Fruit fly (Drosophila melanogaster) whole organism, embryonic: ENCODE measurements around the gene MstProx.

Source experiments
- Asciz ChIP-seq: fragments of 200-800 bp; sonication (Bioruptor generic); optimal IDR thresholded peaks from 2 replicates; lab custom pipeline; 2017; ENCODE audit warnings: missing biosample characterization, mild to moderate bottlenecking, missing genetic modification characterization, missing genetic modification reagents
- CG17912 ChIP-seq: fragments of 200-800 bp; sonication (Bioruptor generic); optimal IDR thresholded peaks from 2 replicates; lab custom pipeline; 2018; ENCODE audit warnings: missing biosample characterization, mild to moderate bottlenecking, missing genetic modification characterization
- CG3163 ChIP-seq: fragments of 200-800 bp; sonication (Bioruptor generic); optimal IDR thresholded peaks from 3 replicates; lab custom pipeline; 2016; ENCODE audit warnings: missing biosample characterization, missing genetic modification characterization
- CG6854 ChIP-seq: fragments of 200-800 bp; sonication (Bioruptor generic); optimal IDR thresholded peaks from 3 replicates; lab custom pipeline; 2017; ENCODE audit warnings: missing biosample characterization, mild to moderate bottlenecking, missing genetic modification characterization
- CG9876 ChIP-seq: fragments of 200-800 bp; sonication (Bioruptor generic); optimal IDR thresholded peaks from 2 replicates; lab custom pipeline; 2016; ENCODE audit warnings: missing biosample characterization, missing genetic modification characterization
- Mes4 ChIP-seq: fragments of 200-800 bp; sonication (Bioruptor generic); optimal IDR thresholded peaks from 2 replicates; lab custom pipeline; 2016; ENCODE audit warnings: missing biosample characterization, missing genetic modification characterization
- NC2β ChIP-seq: fragments of 200-800 bp; sonication (Bioruptor generic); optimal IDR thresholded peaks from 2 replicates; lab custom pipeline; 2016; ENCODE audit warnings: missing biosample characterization, missing genetic modification characterization
- Tbp ChIP-seq: fragments of >200 bp; optimal IDR thresholded peaks from 2 replicates; lab custom pipeline; 2018; ENCODE audit warnings: missing biosample characterization, missing genetic modification characterization
- bab2 ChIP-seq: fragments of 200-800 bp; sonication (Bioruptor generic); optimal IDR thresholded peaks from 2 replicates; lab custom pipeline; 2016; ENCODE audit warnings: missing biosample characterization, missing genetic modification characterization
- dysf ChIP-seq: fragments of 200-800 bp; sonication (Bioruptor generic); IDR thresholded peaks from 3 replicates; pipeline ENCODE4 v1.3.6; 2022; ENCODE audit warnings: missing biosample characterization, missing genetic modification characterization
- insv ChIP-seq, 2 experiments: fragments of 200-800 bp; sonication (Bioruptor generic); optimal IDR thresholded peaks; 3 replicates each; lab custom pipeline; 2016 to 2018; ENCODE audit warnings: missing biosample characterization in 2 of 2, missing genetic modification characterization in 2 of 2
- kay ChIP-seq: fragments of 200-800 bp; sonication (Bioruptor generic); optimal IDR thresholded peaks from 2 replicates; lab custom pipeline; 2016; ENCODE audit warnings: missing biosample characterization, missing genetic modification characterization
- ranshi ChIP-seq: fragments of 200-800 bp; sonication (Bioruptor generic); IDR thresholded peaks from 2 replicates; pipeline ENCODE4 v1.3.6; 2022; ENCODE audit warnings: missing biosample characterization, missing genetic modification characterization
- usp ChIP-seq: fragments of >200 bp; optimal IDR thresholded peaks from 2 replicates; lab custom pipeline; 2017; ENCODE audit warnings: missing biosample characterization, missing genetic modification characterization

dm6 chr3R:7363673-7364072 is 5.4 kb downstream of the MstProx start, which contains the start of gene Mst84Dd:
- TF ChIP-seq Mes4 (GFP tag; lab: Kevin White, UChicago) (no peak), CG9876 (GFP tag; lab: Kevin White, UChicago) (no peak), Asciz (GFP tag; lab: Kevin White, UChicago) (no peak), CG17912 (GFP tag; lab: Kevin White, UChicago) (no peak), CG6854 (GFP tag; lab: Kevin White, UChicago) (no peak), dysf (no peak), kay (no peak), insv (GFP tag; optimal IDR thresholded peaks at IDR 0.05; lab: Kevin White, UChicago) (no peak), ranshi (GFP tag; lab: Robert Waterston, UW) (no peak), usp (no peak), bab2 (GFP tag; lab: Kevin White, UChicago) (no peak), CG3163 (GFP tag; lab: Kevin White, UChicago) (no peak), NC2β (no peak), Tbp (GFP tag; lab: Kevin White, UChicago) (no peak)
